Worm (Caenorhabditis elegans): ENCODE data around the gene nipi-3.
A peak's percentile ranks its signal among the peaks of the same experiment; 100 is the strongest.

The nipi-3 gene

ce11 chrX:15613745-15614229 lies 6.0 kb downstream of the nipi-3 start, which contains the start of gene K09E9.3 (continued):
- no peak for TF ChIP-seq F49E8.2 (tag; optimal IDR thresholded peaks at IDR 0.05; ENCODE audit: borderline replicate concordance)
- TF ChIP-seq ztf-11 (tag; optimal IDR thresholded peaks at IDR 0.05) = no peak
- no peak for TF ChIP-seq madf-5 (GFP tag; IDR thresholded peaks at IDR 0.05)
- no peak for TF ChIP-seq mxl-3 (GFP tag; optimal IDR thresholded peaks at IDR 0.05)
- no peak for TF ChIP-seq zfp-3 (GFP tag; conservative IDR thresholded peaks at IDR 0.05)
- TF ChIP-seq jun-1 (tag; optimal IDR thresholded peaks at IDR 0.05) = no peak
- no peak for TF ChIP-seq tra-1 (GFP tag; IDR thresholded peaks at IDR 0.05)
- peak; percentile 17 for TF ChIP-seq dve-1 (tag; optimal IDR thresholded peaks at IDR 0.05; ENCODE audit: insufficient read depth)
- TF ChIP-seq lsy-2 (tag; optimal IDR thresholded peaks at IDR 0.05) = peak in 1 of 2 experiments; percentile 22
- TF ChIP-seq unc-39 (tag; optimal IDR thresholded peaks at IDR 0.05) = no peak

- no peak for TF ChIP-seq zip-2 (tag; optimal IDR thresholded peaks at IDR 0.05)
- TF ChIP-seq ceh-28 (tag; optimal IDR thresholded peaks at IDR 0.05) = no peak
- peak; percentile 84 for TF ChIP-seq mep-1 (tag; optimal IDR thresholded peaks at IDR 0.05)
- peak; percentile 68 for TF ChIP-seq nhr-6 (tag; optimal IDR thresholded peaks at IDR 0.05)
- peak in 1 of 2 experiments; percentile 18 for TF ChIP-seq unc-62 (GFP tag; optimal IDR thresholded peaks at IDR 0.05 in 1 of 2)
- no peak for TF ChIP-seq unc-62 (tag; optimal IDR thresholded peaks at IDR 0.05)
- no peak for TF ChIP-seq snpc-4 (tag; optimal IDR thresholded peaks at IDR 0.05)
- TF ChIP-seq F49E8.2 (tag; optimal IDR thresholded peaks at IDR 0.05; ENCODE audit: borderline replicate concordance) = no peak
- no peak for TF ChIP-seq nhr-25 (tag; optimal IDR thresholded peaks at IDR 0.05; ENCODE audit: borderline replicate concordance, insufficient read depth)
- no peak for TF ChIP-seq madf-9 (GFP tag; conservative IDR thresholded peaks at IDR 0.05)
- TF ChIP-seq zfp-2 (tag; optimal IDR thresholded peaks at IDR 0.05) = no peak
- no peak for TF ChIP-seq T26A8.4 (GFP tag; IDR thresholded peaks at IDR 0.05)
- TF ChIP-seq ztf-7 (tag; optimal IDR thresholded peaks at IDR 0.05) = no peak
- TF ChIP-seq hmg-1.1 (GFP tag; IDR thresholded peaks at IDR 0.05) = 0 out of 2 replicates have a peak, but pooled peaks have one; percentile 31
- peak; percentile 55 for TF ChIP-seq lin-13 (GFP tag; optimal IDR thresholded peaks at IDR 0.05)
- peak in 1 of 2 experiments; percentile 51 for TF ChIP-seq mdl-1 (tag; optimal IDR thresholded peaks at IDR 0.05)
- no peak for TF ChIP-seq daf-16 (GFP tag; optimal IDR thresholded peaks at IDR 0.05)
- TF ChIP-seq daf-16 (tag; optimal IDR thresholded peaks at IDR 0.05) = peak; percentile 52
- no peak for TF ChIP-seq aha-1 (tag)
- TF ChIP-seq lsy-2 (tag; optimal IDR thresholded peaks at IDR 0.05) = peak in 1 of 2 experiments; percentile 83
- peak; percentile 91 for TF ChIP-seq nhr-28 (tag; optimal IDR thresholded peaks at IDR 0.05)
- no peak for TF ChIP-seq pha-4 (GFP tag; IDR thresholded peaks at IDR 0.05)
- TF ChIP-seq pha-4 (tag; optimal IDR thresholded peaks at IDR 0.05) = peak; percentile 44
- no peak for TF ChIP-seq lim-7 (GFP tag; IDR thresholded peaks at IDR 0.05)
- no peak for TF ChIP-seq gei-8 (GFP tag; optimal IDR thresholded peaks at IDR 0.05)
- no peak for TF ChIP-seq cey-2 (tag; optimal IDR thresholded peaks at IDR 0.05; ENCODE audit: borderline replicate concordance, insufficient read depth)
- TF ChIP-seq nhr-77 (tag; optimal IDR thresholded peaks at IDR 0.05) = peak; percentile 66
- TF ChIP-seq dmd-6 (GFP tag; IDR thresholded peaks at IDR 0.05) = peak; percentile 61
- no peak for TF ChIP-seq nhr-76 (tag; optimal IDR thresholded peaks at IDR 0.05)
- TF ChIP-seq daf-8 (GFP tag; IDR thresholded peaks at IDR 0.05) = no peak
- TF ChIP-seq mxl-3 (GFP tag; optimal IDR thresholded peaks at IDR 0.05) = peak; percentile 41
- peak; percentile 55 for TF ChIP-seq pqm-1 (tag; optimal IDR thresholded peaks at IDR 0.05)
- peak; percentile 22 for TF ChIP-seq T20F7.1 (GFP tag; optimal IDR thresholded peaks at IDR 0.05)
- peak; percentile 90 for TF ChIP-seq lin-38 (GFP tag; IDR thresholded peaks at IDR 0.05)
- TF ChIP-seq ceh-62 (tag; optimal IDR thresholded peaks at IDR 0.05) = no peak
- no peak for TF ChIP-seq unc-130 (GFP tag; optimal IDR thresholded peaks at IDR 0.05)
- peak; percentile 25 for TF ChIP-seq ces-1 (GFP tag; optimal IDR thresholded peaks at IDR 0.05)
- TF ChIP-seq hlh-30 (tag; optimal IDR thresholded peaks at IDR 0.05; ENCODE audit: insufficient read depth) = peak; percentile 45
- TF ChIP-seq fkh-10 (GFP tag; optimal IDR thresholded peaks at IDR 0.05) = peak; percentile 5
- peak; percentile 79 for TF ChIP-seq mes-2 (tag; optimal IDR thresholded peaks at IDR 0.05; ENCODE audit: poor library complexity, severe bottlenecking)
- TF ChIP-seq rbr-2 (tag; optimal IDR thresholded peaks at IDR 0.05) = peak; percentile 17
- peak; percentile 35 for TF ChIP-seq dpl-1 (GFP tag; optimal IDR thresholded peaks at IDR 0.05)
- TF ChIP-seq daf-12 (tag; optimal IDR thresholded peaks at IDR 0.05) = no peak
Observed at ce11 chrX:15616443-15616842, 8.7 kb downstream of the nipi-3 start, which contains the start of gene ergi-3. Gene ergi-3 (minus strand): TSS chrX:15616753.

All from whole organism, L4 larva.